Worm (Caenorhabditis elegans): ENCODE data around the gene K02F6.1.

DNA sequence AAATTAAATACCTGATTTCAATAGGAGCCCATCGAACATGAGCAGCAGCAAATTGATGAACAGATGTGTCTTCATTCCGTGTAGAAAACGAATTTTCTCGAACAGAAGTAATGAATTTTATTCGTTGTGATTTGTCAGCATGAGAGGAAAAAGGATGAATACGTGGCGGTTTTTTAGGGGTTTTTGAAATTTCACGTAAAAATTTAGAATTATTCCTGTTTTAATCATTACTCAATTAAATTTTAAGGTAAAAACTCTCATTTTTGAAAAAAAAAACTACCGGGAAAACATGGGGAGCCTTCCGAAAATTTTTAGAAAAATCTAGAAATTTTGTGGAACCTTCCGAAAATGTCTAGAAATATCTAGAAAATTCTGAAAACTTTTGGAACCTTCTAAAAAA lies 16.0 kb upstream of the K02F6.1 start, which contains the start of gene K02F6.7:
- TF ChIP-seq nhr-12 (tag; optimal IDR thresholded peaks at IDR 0.05) (no peak), mab-5 (tag; optimal IDR thresholded peaks at IDR 0.05) (no peak), unc-62 (GFP tag; optimal IDR thresholded peaks at IDR 0.05) (no peak)
